Worm (Caenorhabditis elegans): Measurements from ENCODE around the gene ivd-1.

DNA sequence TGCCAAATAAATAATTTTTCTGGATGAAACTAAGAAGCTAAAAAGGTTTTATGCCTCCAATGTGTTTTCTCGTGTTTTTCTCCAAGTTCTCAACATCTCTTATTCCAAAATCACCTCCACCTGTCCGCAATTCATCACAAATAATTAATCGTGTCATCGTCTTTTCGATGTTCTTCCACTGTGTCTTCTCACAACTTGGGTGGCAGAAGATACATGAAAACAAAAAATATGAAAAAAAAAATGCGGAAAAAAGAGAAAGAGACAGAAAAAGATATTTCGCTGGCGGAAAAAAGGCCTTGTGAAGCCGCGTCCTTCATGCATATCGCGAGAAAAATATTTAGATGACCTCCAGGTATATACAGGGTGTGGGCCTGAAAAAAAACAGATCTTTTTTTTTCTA, 14.8 kb downstream of the ivd-1 start:
- TF ChIP-seq nhr-90 (tag; optimal IDR thresholded peaks at IDR 0.05) (no peak), lir-1 (GFP tag; conservative IDR thresholded peaks at IDR 0.05) (no peak), aptf-3 (GFP tag; IDR thresholded peaks at IDR 0.05) (no peak)
